Worm (Caenorhabditis elegans) whole organism, L4 larva: ENCODE results near the gene pmk-3.

Experiments used
- F37D6.2 ChIP-seq: sonication (generic microtip); optimal IDR thresholded peaks from 2 replicates; lab custom pipeline; 2016; ENCODE audit warnings: mild to moderate bottlenecking, missing genetic modification characterization, missing compliant biosample characterization
- F44E2.7 ChIP-seq: fragments of 200-800 bp; sonication (Bioruptor generic); IDR thresholded peaks from 2 replicates; pipeline ENCODE4 v2.1.2; 2022; ENCODE audit warnings: missing genetic modification characterization, missing compliant biosample characterization
- Y5F2A.4 ChIP-seq: fragments of 200-800 bp; sonication (Bioruptor generic); optimal IDR thresholded peaks from 2 replicates; lab custom pipeline; 2018; ENCODE audit warnings: mild to moderate bottlenecking, missing genetic modification characterization, missing compliant biosample characterization
- aha-1 ChIP-seq: fragments of 150-350 bp; peaks from one replicate; lab custom pipeline; 2014; ENCODE audit warnings: missing biosample characterization, missing genetic modification characterization
- ceh-20 ChIP-seq: fragments of 200-800 bp; sonication (Bioruptor generic); IDR thresholded peaks from 2 replicates; pipeline ENCODE4 v1.3.6; 2022; ENCODE audit warnings: missing genetic modification reagents, missing genetic modification characterization, missing compliant biosample characterization
- ceh-28 ChIP-seq: fragments of 150-350 bp; optimal IDR thresholded peaks from 2 replicates; lab custom pipeline; 2014; ENCODE audit warnings: missing biosample characterization, missing genetic modification reagents, missing genetic modification characterization
- ceh-44 ChIP-seq: fragments of 200-800 bp; sonication (Bioruptor generic); IDR thresholded peaks from 2 replicates; pipeline ENCODE4 v1.3.6; 2022; ENCODE audit warnings: missing genetic modification reagents, missing genetic modification characterization, missing compliant biosample characterization
- ceh-82 ChIP-seq: sonication (generic microtip); optimal IDR thresholded peaks from 2 replicates; lab custom pipeline; 2017; ENCODE audit warnings: missing biosample characterization, missing genetic modification characterization
- ces-1 ChIP-seq: fragments of 150-350 bp; sonication (generic microtip); optimal IDR thresholded peaks from 4 replicates; lab custom pipeline; 2014; ENCODE audit warnings: missing biosample characterization, missing genetic modification reagents, missing genetic modification characterization
- daf-16 ChIP-seq, 3 experiments: sonication (generic microtip); optimal IDR thresholded peaks; 2 replicates each; lab custom pipeline; 2016 to 2017; ENCODE audit warnings: missing genetic modification characterization in 3 of 3, missing genetic modification reagents in 3 of 3, mild to moderate bottlenecking in 2 of 3, missing compliant biosample characterization in 2 of 3, missing biosample characterization in 1 of 3, moderate library complexity in 1 of 3
- daf-19 ChIP-seq: fragments of 200-800 bp; sonication (Bioruptor generic); conservative IDR thresholded peaks from 2 replicates; pipeline ENCODE4 v1.3.6; 2022; ENCODE audit warnings: missing genetic modification characterization, missing compliant biosample characterization
- dmd-6 ChIP-seq: fragments of 200-800 bp; sonication (Bioruptor generic); IDR thresholded peaks from 2 replicates; pipeline ENCODE4 v1.3.6; 2022; ENCODE audit warnings: missing genetic modification reagents, missing genetic modification characterization, missing compliant biosample characterization
- dve-1 ChIP-seq: sonication (generic microtip); optimal IDR thresholded peaks from 2 replicates; lab custom pipeline; 2017; ENCODE audit warnings: antibody characterized with exemption, mild to moderate bottlenecking, missing genetic modification characterization, missing compliant biosample characterization; ENCODE audit not compliant: insufficient read depth
- egl-27 ChIP-seq: sonication (generic microtip); optimal IDR thresholded peaks from 3 replicates; lab custom pipeline; 2017; ENCODE audit warnings: missing biosample characterization, missing genetic modification reagents, missing genetic modification characterization
- fkh-10 ChIP-seq: fragments of 150-350 bp; optimal IDR thresholded peaks from 2 replicates; lab custom pipeline; 2014; ENCODE audit warnings: missing biosample characterization, missing genetic modification reagents, missing genetic modification characterization
- fos-1 ChIP-seq: fragments of 150-350 bp; optimal IDR thresholded peaks from 2 replicates; lab custom pipeline; 2014; ENCODE audit warnings: missing biosample characterization, missing genetic modification characterization
- gei-8 ChIP-seq: fragments of 200-800 bp; sonication (Bioruptor generic); optimal IDR thresholded peaks from 2 replicates; lab custom pipeline; 2018; ENCODE audit warnings: mild to moderate bottlenecking, missing genetic modification characterization, missing compliant biosample characterization
- hlh-11 ChIP-seq: fragments of 200-800 bp; sonication (Bioruptor generic); optimal IDR thresholded peaks from 2 replicates; lab custom pipeline; 2018; ENCODE audit warnings: mild to moderate bottlenecking, missing genetic modification characterization, missing compliant biosample characterization
- hlh-30 ChIP-seq: sonication (generic microtip); optimal IDR thresholded peaks from 2 replicates; lab custom pipeline; 2017; ENCODE audit warnings: antibody characterized with exemption, mild to moderate bottlenecking, missing genetic modification characterization, missing compliant biosample characterization; ENCODE audit not compliant: insufficient read depth
- lim-7 ChIP-seq: fragments of 200-800 bp; sonication (Bioruptor generic); IDR thresholded peaks from 2 replicates; pipeline ENCODE4 v1.3.6; 2022; ENCODE audit warnings: missing genetic modification characterization, missing compliant biosample characterization
- lsy-2 ChIP-seq, 2 experiments: fragments of 150-350 bp in 1 of 2; sonication (generic microtip) in 1 of 2; optimal IDR thresholded peaks; 2 replicates each; lab custom pipeline; 2014 to 2017; ENCODE audit warnings: missing biosample characterization in 2 of 2, missing genetic modification characterization in 2 of 2
- mes-2 ChIP-seq: sonication (generic microtip); optimal IDR thresholded peaks from 2 replicates; lab custom pipeline; 2016; ENCODE audit warnings: missing genotype, mild to moderate bottlenecking, missing genetic modification characterization, missing compliant biosample characterization; ENCODE audit not compliant: poor library complexity, severe bottlenecking
- nhr-28 ChIP-seq: fragments of 150-350 bp; optimal IDR thresholded peaks from 2 replicates; lab custom pipeline; 2014; ENCODE audit warnings: missing biosample characterization, missing genetic modification characterization
- nhr-77 ChIP-seq: fragments of 150-350 bp; optimal IDR thresholded peaks from 2 replicates; lab custom pipeline; 2014; ENCODE audit warnings: missing biosample characterization, missing genetic modification characterization
- pha-4 ChIP-seq, 2 experiments: fragments of 150-350 bp in 1 of 2; fragments of 200-800 bp in 1 of 2; sonication (Bioruptor generic) in 1 of 2; IDR thresholded peaks in 1 of 2; optimal IDR thresholded peaks in 1 of 2; 2 replicates each; pipeline versions ENCODE4 v1.3.6 to Lab custom; 2014 to 2022; ENCODE audit warnings: missing genetic modification characterization in 2 of 2, missing genetic modification reagents in 2 of 2, missing biosample characterization in 1 of 2, missing compliant biosample characterization in 1 of 2
- php-3 ChIP-seq: fragments of 200-800 bp; sonication (Bioruptor generic); IDR thresholded peaks from 2 replicates; pipeline ENCODE4 v1.3.6; 2022; ENCODE audit warnings: missing genetic modification reagents, missing genetic modification characterization, missing compliant biosample characterization
- pqm-1 ChIP-seq: sonication (generic microtip); optimal IDR thresholded peaks from 2 replicates; lab custom pipeline; 2017; ENCODE audit warnings: missing biosample characterization, missing genetic modification characterization
- unc-39 ChIP-seq: sonication (generic microtip); optimal IDR thresholded peaks from 2 replicates; lab custom pipeline; 2017; ENCODE audit warnings: missing biosample characterization, missing genetic modification characterization
- unc-62 ChIP-seq, 3 experiments: fragments of 150-350 bp in 1 of 3; sonication (generic microtip); optimal IDR thresholded peaks in 2 of 3; peaks in 1 of 3; 1 replicate in 1 of 3; 2 replicates in 2 of 3; lab custom pipeline; 2014 to 2017; ENCODE audit warnings: missing biosample characterization in 3 of 3, missing genetic modification characterization in 3 of 3, missing genetic modification reagents in 3 of 3, missing genotype in 1 of 3
- zag-1 ChIP-seq: fragments of 150-350 bp; optimal IDR thresholded peaks from 2 replicates; lab custom pipeline; 2014; ENCODE audit warnings: missing biosample characterization, missing genetic modification characterization
- zfp-3 ChIP-seq: fragments of 200-800 bp; sonication (Bioruptor generic); conservative IDR thresholded peaks from 2 replicates; pipeline ENCODE4 v1.3.6; 2022; ENCODE audit warnings: missing genetic modification reagents, missing genetic modification characterization, missing compliant biosample characterization
- ztf-7 ChIP-seq: fragments of 150-350 bp; optimal IDR thresholded peaks from 2 replicates; lab custom pipeline; 2014; ENCODE audit warnings: missing biosample characterization, missing genetic modification characterization

The pmk-3 gene

ce11 chrIV:8161774-8162173, 22.8 kb downstream of the pmk-3 start:
- TF ChIP-seq unc-62 (GFP tag; optimal IDR thresholded peaks at IDR 0.05 in 1 of 2; lab: Kevin White, UChicago): no peak
- no peak for TF ChIP-seq unc-62 (tag; optimal IDR thresholded peaks at IDR 0.05; lab: Kevin White, UChicago)
- no peak for TF ChIP-seq hlh-30 (tag; lab: Kevin White, UChicago)
- no peak for TF ChIP-seq unc-39 (tag; lab: Kevin White, UChicago)
- TF ChIP-seq ceh-44 (GFP tag; lab: Robert Waterston, UW): no peak
- no peak for TF ChIP-seq F44E2.7 (GFP tag; lab: Robert Waterston, UW)
- no peak for TF ChIP-seq egl-27 (tag; lab: Kevin White, UChicago)
- TF ChIP-seq ceh-82 (tag; lab: Kevin White, UChicago): no peak
- TF ChIP-seq fos-1 (tag; lab: Kevin White, UChicago): no peak
- no peak for TF ChIP-seq fkh-10 (GFP tag; lab: Kevin White, UChicago)
- peak; percentile 22 for TF ChIP-seq hlh-11 (tag; lab: Kevin White, UChicago)
- no peak for TF ChIP-seq pha-4 (GFP tag; IDR thresholded peaks at IDR 0.05; lab: Robert Waterston, UW)
- TF ChIP-seq pha-4 (tag; optimal IDR thresholded peaks at IDR 0.05; lab: Kevin White, UChicago): no peak
- TF ChIP-seq F37D6.2 (tag; lab: Kevin White, UChicago): no peak
- no peak for TF ChIP-seq ces-1
- peak; percentile 92 for TF ChIP-seq php-3 (GFP tag; lab: Robert Waterston, UW)
- TF ChIP-seq pqm-1 (tag; lab: Kevin White, UChicago): peak; percentile 14
- peak; percentile 27 for TF ChIP-seq nhr-28 (tag; lab: Kevin White, UChicago)
- TF ChIP-seq nhr-77 (tag; lab: Kevin White, UChicago): no peak
- no peak for TF ChIP-seq daf-16 (GFP tag; optimal IDR thresholded peaks at IDR 0.05; lab: Kevin White, UChicago)
- peak; percentile 29 for TF ChIP-seq daf-16 (tag; optimal IDR thresholded peaks at IDR 0.05; lab: Kevin White, UChicago)
- TF ChIP-seq dmd-6 (GFP tag; lab: Robert Waterston, UW): peak; percentile 48
- TF ChIP-seq ztf-7 (tag; lab: Kevin White, UChicago): no peak
- TF ChIP-seq zag-1: no peak

ce11 chrIV:8163687-8164086, 24.7 kb downstream of the pmk-3 start, which contains the start of gene clec-51:
Gene clec-51 (minus strand): TSS chrIV:8163800.
- TF ChIP-seq dve-1 (tag; lab: Kevin White, UChicago) (peak; percentile 55), hlh-11 (tag; lab: Kevin White, UChicago) (peak; percentile 70), aha-1 (tag; lab: Kevin White, UChicago) (no peak), dmd-6 (GFP tag; lab: Robert Waterston, UW) (peak; percentile 67), ceh-44 (GFP tag; lab: Robert Waterston, UW) (no peak), nhr-77 (tag; lab: Kevin White, UChicago) (peak; percentile 15), daf-16 (GFP tag; optimal IDR thresholded peaks at IDR 0.05; lab: Kevin White, UChicago) (no peak), daf-16 (tag; optimal IDR thresholded peaks at IDR 0.05; lab: Kevin White, UChicago) (peak; percentile 66), nhr-28 (tag; lab: Kevin White, UChicago) (peak; percentile 58), pqm-1 (tag; lab: Kevin White, UChicago) (peak; percentile 90)

ce11 chrIV:8164515-8164914, 25.5 kb downstream of the pmk-3 start:
- TF ChIP-seq unc-62 (GFP tag; optimal IDR thresholded peaks at IDR 0.05 in 1 of 2; lab: Kevin White, UChicago) (peak in 1 of 2 experiments; percentile 94), unc-62 (tag; optimal IDR thresholded peaks at IDR 0.05; lab: Kevin White, UChicago) (no peak), mes-2 (tag; lab: Kevin White, UChicago) (no peak), gei-8 (no peak)
- TF ChIP-seq, all 104 proteins: peak for 1

- TF ChIP-seq lsy-2 (tag; optimal IDR thresholded peaks at IDR 0.05; lab: Kevin White, UChicago): no peak
- no peak for TF ChIP-seq ceh-20 (GFP tag; lab: Robert Waterston, UW)
- no peak for TF ChIP-seq dve-1 (tag; lab: Kevin White, UChicago)
- TF ChIP-seq lim-7: no peak
- TF ChIP-seq Y5F2A.4 (GFP tag; lab: Kevin White, UChicago): no peak
- TF ChIP-seq ztf-7 (tag; lab: Kevin White, UChicago): no peak
- TF ChIP-seq zfp-3 (GFP tag; lab: Robert Waterston, UW): no peak
- TF ChIP-seq ceh-28 (tag; lab: Kevin White, UChicago): no peak
- TF ChIP-seq F44E2.7 (GFP tag; lab: Robert Waterston, UW): no peak
- TF ChIP-seq daf-19 (GFP tag; lab: Robert Waterston, UW): no peak
These were observed 26.9 kb downstream of the pmk-3 start, which contains the start of gene B0218.7 for ce11 chrIV:8165950-8166349. Gene B0218.7 (minus strand): TSS chrIV:8166050.
